Fruit fly (Drosophila melanogaster) whole organism: Measurements from ENCODE around the gene CG6254.

Experiments used
- CG8478 ChIP-seq: fragments of >200 bp; optimal IDR thresholded peaks from 2 replicates; lab custom pipeline; 2018; ENCODE audit warnings: inconsistent platforms
- psq ChIP-seq: fragments of >200 bp; optimal IDR thresholded peaks from 2 replicates; lab custom pipeline; 2017
- usp ChIP-seq: fragments of >200 bp; optimal IDR thresholded peaks from 2 replicates; lab custom pipeline; 2017; ENCODE audit warnings: missing biosample characterization, missing genetic modification characterization, mixed read lengths

DNA sequence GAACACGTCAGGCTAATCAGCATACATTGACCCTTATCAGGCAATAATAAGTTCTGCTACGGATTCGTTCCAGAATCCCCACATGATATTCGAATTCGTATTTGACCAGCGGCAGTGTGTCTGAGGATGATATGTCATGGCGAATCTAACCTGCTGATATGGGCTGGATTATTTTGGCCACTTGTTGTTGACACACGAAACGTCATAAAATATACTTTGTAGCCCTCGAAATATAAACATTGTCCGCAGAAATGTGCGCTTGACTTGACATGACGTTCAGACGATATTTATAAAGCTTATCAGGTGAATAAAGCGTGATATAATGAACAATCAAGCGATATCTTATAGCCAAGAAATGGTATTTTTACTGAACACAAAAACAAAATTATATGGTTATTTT lies 5.2 kb upstream of the CG6254 start:
- TF ChIP-seq usp (GFP tag; lab: Kevin White, UChicago) (no peak), psq (no peak), CG8478 (lab: Kevin White, UChicago) (no peak)
